Worm (Caenorhabditis elegans) whole organism, dauer: ENCODE measurements around the gene lmp-2.

Experiments used
- unc-62 ChIP-seq: sonication (generic microtip); optimal IDR thresholded peaks from 2 replicates; lab custom pipeline; 2017; ENCODE audit warnings: missing biosample characterization, missing genetic modification reagents, missing genetic modification characterization

The lmp-2 gene

ce11 chrX:1125426-1125825 lies at the start of gene lmp-2:
TSS of gene lmp-2 (plus strand) at chrX:1125615.
- no peak for TF ChIP-seq unc-62 (GFP tag; lab: Kevin White, UChicago)

DNA sequence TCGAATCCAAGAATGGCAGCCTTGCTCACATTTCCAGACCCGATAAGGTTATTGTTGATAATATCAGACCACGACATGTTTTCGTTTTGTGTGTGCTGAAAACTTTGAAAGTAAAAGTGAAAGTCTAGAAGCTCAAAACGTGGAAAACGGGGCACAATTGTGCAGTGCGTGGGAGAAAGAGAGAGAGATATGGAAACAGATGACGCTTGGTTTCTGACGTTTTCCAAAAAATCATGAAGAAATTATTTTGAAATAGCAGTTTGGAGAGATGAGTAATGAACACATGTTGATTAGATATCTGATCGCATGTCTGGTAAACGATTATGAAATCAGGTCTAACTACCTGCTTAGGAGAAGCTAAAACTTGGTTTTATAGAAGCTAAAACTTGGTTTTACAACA lies 44.9 kb upstream of the lmp-2 start, which contains the start of gene pfn-3:
Gene pfn-3 (minus strand): TSS at position 101 of the 400 bp plus-strand sequence.
- TF ChIP-seq unc-62 (GFP tag; lab: Kevin White, UChicago): no peak

DNA sequence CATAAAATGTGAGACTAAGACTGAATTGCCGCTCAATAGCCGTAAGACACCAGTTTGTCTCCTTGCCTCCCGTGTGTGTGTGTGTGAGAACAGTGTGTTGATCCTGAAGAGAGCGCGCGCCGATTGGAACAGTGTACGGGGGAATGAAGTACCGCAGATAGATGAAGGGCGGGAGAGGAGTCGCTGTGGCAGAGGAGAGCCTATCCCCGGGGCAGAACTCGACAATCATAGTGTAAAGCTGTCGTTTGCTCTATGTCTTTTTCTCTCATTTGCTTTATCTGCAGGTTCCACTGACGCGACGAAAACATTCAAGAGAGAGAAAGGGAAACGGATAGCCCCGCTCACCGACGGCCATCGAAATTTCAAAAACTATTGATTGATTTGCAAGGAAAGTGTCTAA lies 43.5 kb upstream of the lmp-2 start:
- TF ChIP-seq unc-62 (GFP tag; lab: Kevin White, UChicago): no peak

DNA sequence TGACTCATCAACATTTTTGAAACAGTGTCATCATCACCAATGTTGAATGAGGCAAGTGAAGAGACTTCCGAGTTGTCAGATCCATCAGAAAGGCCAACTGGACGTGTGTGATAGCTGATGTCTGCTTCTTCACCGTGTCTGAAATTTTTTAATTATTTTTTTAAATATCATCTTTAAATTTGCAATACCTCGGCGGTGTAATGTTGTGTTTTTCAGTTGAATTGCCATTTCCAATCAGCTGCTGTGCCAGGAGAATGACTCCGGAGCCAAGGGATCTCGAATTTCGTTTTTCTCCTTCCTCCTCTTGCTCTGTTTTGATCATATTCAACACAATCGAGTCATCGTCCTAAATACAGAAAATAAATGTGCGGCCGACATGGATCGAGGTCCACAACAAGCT lies 40.4 kb upstream of the lmp-2 start:
- TF ChIP-seq unc-62 (GFP tag; lab: Kevin White, UChicago): no peak

- no peak for TF ChIP-seq unc-62 (GFP tag; lab: Kevin White, UChicago)
Observed at ce11 chrX:1086406-1086897, 39.0 kb upstream of the lmp-2 start.

- TF ChIP-seq unc-62 (GFP tag; lab: Kevin White, UChicago): no peak
Observed at ce11 chrX:1088048-1088447, 37.4 kb upstream of the lmp-2 start, which contains the start of gene rei-2. TSS of gene rei-2 (minus strand) at chrX:1088148.

DNA sequence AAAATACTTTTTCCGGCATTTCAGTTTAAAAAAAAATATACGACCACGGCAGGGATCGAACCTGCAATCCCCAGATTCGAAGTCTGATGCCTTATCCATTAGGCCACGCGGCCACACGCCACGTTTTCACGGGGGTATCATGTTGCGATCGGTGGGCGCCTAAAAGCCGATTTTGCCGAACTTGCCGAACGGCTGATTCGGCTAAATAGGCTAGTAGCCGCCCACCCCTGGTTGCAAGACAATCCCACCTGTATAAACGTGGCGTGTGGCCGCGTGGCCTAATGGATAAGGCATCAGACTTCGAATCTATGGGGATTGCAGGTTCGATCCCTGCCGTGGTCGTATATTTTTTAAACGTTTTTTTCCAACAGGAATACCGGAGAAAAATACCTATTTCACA lies 36.3 kb upstream of the lmp-2 start:
- no peak for TF ChIP-seq unc-62 (GFP tag; lab: Kevin White, UChicago)

ce11 chrX:1089676-1090075 lies 35.7 kb upstream of the lmp-2 start:
- TF ChIP-seq unc-62 (GFP tag; lab: Kevin White, UChicago): no peak

DNA sequence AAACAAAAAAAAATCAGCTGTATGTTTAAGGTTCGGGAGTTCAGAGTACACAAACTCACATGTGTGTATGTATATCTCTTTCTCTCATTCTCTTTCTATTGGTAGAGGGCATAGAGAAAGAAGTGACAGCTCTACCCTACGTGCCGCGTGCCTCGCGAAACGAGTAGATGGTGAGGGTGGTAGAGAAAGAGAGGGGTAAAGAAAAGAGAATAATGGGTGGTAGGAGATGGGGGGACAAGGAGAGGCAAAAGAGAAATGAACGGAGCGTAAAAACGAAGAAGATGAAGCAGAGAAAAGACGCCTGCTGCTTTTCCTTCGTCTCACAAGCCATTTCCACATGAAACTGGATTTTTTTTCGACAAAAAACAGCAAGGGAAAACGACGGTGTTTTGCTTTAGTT lies 32.3 kb upstream of the lmp-2 start:
- no peak for TF ChIP-seq unc-62 (GFP tag; lab: Kevin White, UChicago)

DNA sequence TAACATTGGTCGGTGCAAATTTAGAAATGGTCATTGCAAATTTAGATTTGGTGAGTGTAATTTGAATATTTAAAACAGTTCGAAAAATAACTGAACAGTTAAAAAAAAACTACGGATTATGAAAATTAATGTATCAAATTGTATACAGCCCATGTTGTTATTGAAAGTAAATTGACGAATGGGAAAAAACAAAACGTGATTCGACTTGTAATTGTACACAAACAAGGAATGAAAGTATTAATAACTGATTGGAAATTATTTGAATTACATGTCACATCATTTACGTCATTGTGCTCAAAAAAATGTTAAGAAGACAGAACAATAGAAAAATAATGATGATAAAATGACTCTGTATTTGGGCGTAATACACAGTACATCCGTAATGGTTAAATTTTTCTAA lies 31.1 kb upstream of the lmp-2 start:
- TF ChIP-seq unc-62 (GFP tag; lab: Kevin White, UChicago): no peak

- TF ChIP-seq unc-62 (GFP tag; lab: Kevin White, UChicago): no peak
Observed at ce11 chrX:1096808-1097207, 28.6 kb upstream of the lmp-2 start, which contains the start of the genes pigx-1 and rme-6. TSS of gene pigx-1 (minus strand) at chrX:1097013. TSS of gene rme-6 (plus strand) at chrX:1097152.

DNA sequence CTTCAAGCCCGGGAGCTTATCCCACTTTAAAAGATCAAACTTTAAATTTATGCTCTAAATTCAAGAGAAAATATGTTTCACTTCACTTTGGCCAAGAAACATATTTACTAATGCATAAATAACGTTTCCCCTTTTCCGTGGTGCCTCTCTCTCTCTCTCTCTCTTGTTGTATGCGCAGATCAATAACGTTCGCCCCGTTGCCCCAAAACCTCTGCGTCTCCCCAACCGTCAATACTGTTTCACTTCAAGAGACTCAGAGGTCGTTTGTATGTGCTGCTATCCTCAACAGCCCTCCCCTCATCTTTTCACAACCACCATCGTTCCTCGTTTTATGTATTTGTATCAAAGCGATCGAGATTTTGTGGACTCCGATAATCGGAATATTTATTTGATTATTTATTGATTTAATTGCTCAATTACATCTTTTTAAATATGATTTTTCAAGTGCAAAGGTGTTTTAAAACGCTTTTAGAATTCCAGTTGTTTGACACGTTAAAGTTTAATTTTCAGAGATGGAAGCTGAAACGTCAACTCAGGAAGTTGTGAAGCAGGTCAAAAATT lies 21.6 kb upstream of the lmp-2 start, which contains the start of gene ife-4:
Gene ife-4 (plus strand): TSS at position 511 of the 561 bp plus-strand sequence.
- TF ChIP-seq unc-62 (GFP tag; lab: Kevin White, UChicago): no peak

- TF ChIP-seq unc-62 (GFP tag; lab: Kevin White, UChicago): no peak
Observed at ce11 chrX:1107758-1108157, 17.7 kb upstream of the lmp-2 start, which contains the start of gene C05D9.4. TSS of gene C05D9.4 (plus strand) at chrX:1108058.

DNA sequence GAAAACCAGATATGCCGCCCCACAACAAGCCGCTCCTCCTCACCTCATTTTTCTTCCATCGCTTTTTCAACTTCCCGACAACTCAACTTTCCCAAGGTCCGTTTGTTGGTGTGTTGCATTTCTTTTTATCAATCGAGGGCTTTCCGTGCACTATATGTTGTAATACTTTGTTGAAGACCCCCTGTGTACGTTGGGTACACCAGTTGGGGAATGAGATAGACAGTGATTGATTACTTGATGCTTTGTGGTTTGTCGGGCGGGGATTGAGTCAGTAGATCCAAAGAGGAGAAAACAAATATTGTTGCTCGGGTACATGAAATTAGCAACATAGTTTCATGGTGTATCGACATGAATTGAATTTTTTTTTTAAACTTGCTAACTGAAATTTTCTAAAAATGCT lies 16.5 kb upstream of the lmp-2 start:
- no peak for TF ChIP-seq unc-62 (GFP tag; lab: Kevin White, UChicago)

- TF ChIP-seq unc-62 (GFP tag; lab: Kevin White, UChicago): no peak
Observed at ce11 chrX:1110723-1111122, 14.7 kb upstream of the lmp-2 start.

DNA sequence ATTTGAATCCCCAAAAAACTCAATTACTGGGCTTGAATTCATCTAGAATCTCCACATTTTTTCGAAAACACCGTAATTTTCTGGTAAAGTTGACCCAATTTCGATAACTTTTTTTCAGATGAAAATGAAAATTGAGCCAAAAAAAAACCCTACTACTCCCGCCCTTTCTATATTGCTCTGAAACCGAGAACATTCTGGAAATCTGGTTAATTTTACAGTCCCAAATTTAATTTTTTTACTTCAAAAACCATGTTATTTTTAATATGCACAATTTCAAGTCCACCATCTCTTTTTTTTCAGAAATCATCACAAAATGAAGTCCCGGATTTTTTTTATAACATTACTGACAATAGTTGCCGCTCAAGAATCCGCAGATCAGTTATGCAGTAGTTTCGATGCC lies 13.8 kb upstream of the lmp-2 start, which contains the start of gene C05D9.3:
Gene C05D9.3 (plus strand): TSS at position 301 of the 400 bp plus-strand sequence.
- no peak for TF ChIP-seq unc-62 (GFP tag; lab: Kevin White, UChicago)

DNA sequence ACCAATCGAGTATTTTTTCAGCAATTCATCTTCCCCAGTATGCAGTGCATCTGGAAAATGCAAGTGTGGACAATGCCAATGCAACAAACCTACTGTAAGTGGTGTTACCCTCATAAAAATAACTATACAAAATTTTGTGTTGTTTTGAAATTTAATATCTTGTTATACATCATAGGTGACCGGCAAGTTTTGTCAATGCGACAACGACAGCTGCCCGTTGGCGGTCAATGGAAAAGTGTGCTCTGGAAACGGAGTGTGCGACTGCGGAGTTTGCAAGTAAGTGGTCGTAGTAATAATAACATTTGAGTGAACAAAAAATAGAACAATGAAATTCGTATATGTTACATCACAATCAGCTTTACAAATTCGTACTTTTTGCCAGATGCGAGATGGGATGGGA lies 10.2 kb upstream of the lmp-2 start:
- no peak for TF ChIP-seq unc-62 (GFP tag; lab: Kevin White, UChicago)
